Worm (Caenorhabditis elegans) whole organism, midembryonic: ENCODE results near the gene T28A8.5.

ENCODE experiments used
- cog-1 ChIP-seq: sonication (generic microtip); optimal IDR thresholded peaks from 2 replicates; lab custom pipeline; 2016; ENCODE audit warnings: missing genetic modification characterization, missing compliant biosample characterization
- flt-1 ChIP-seq: fragments of 200-800 bp; sonication (Bioruptor generic); IDR thresholded peaks from 2 replicates; pipeline ENCODE4 v1.3.6; 2022; ENCODE audit warnings: missing genetic modification characterization, missing compliant biosample characterization
- klf-2 ChIP-seq: fragments of 200-800 bp; sonication (Bioruptor generic); conservative IDR thresholded peaks from 2 replicates; pipeline ENCODE4 v1.3.6; 2022; ENCODE audit warnings: missing genetic modification reagents, missing genetic modification characterization, missing compliant biosample characterization
- ref-1 ChIP-seq: fragments of 200-800 bp; sonication (Bioruptor generic); conservative IDR thresholded peaks from 2 replicates; pipeline ENCODE4 v1.3.6; 2022; ENCODE audit warnings: missing genetic modification reagents, missing genetic modification characterization, missing compliant biosample characterization
- tab-1 ChIP-seq: fragments of 200-800 bp; sonication (Bioruptor generic); IDR thresholded peaks from 2 replicates; pipeline ENCODE4 v1.3.6; 2022; ENCODE audit warnings: missing genetic modification characterization, missing compliant biosample characterization
- ztf-23 ChIP-seq: fragments of 200-800 bp; sonication (Bioruptor generic); IDR thresholded peaks from 2 replicates; pipeline ENCODE4 v1.3.6; 2022; ENCODE audit warnings: missing genetic modification reagents, missing genetic modification characterization, missing compliant biosample characterization
- ztf-29 ChIP-seq: fragments of 200-800 bp; sonication (Bioruptor generic); IDR thresholded peaks from 2 replicates; pipeline ENCODE4 v1.3.6; 2022; ENCODE audit warnings: missing genetic modification reagents, missing genetic modification characterization, missing compliant biosample characterization

DNA sequence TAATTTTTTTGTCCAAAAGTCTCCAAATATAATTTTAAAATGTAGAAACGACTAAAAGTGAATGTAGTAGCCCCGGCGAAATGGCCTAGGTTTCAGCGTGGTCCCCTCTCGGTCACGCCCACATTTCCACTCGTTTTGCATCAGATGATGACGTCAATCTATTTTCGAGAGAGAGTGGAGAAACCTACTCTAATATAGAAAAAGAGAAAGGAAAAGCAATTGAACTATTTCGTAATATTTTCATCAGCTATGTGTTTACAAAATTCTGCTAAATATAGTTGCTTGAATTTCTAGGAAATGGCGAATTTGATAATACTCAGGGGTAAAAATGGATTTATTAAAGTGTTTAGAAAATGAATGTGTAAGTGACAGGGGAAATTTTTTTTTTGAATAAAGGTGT lies 45.6 kb upstream of the T28A8.5 start:
- TF ChIP-seq cog-1 (tag; lab: Kevin White, UChicago) (no peak), flt-1 (GFP tag; lab: Robert Waterston, UW) (no peak), ztf-29 (GFP tag; lab: Robert Waterston, UW) (no peak), ztf-23 (GFP tag; lab: Robert Waterston, UW) (no peak), ref-1 (GFP tag; lab: Robert Waterston, UW) (no peak), klf-2 (no peak), tab-1 (GFP tag; lab: Robert Waterston, UW) (no peak)
